Worm (Caenorhabditis elegans): ENCODE data around the gene cht-5.

ce11 chrV:10098429-10098828, 16.0 kb upstream of the cht-5 start, which contains the start of gene ugt-47:
- TF ChIP-seq ama-1 (optimal IDR thresholded peaks at IDR 0.05) (no peak), nhr-6 (tag; optimal IDR thresholded peaks at IDR 0.05) (no peak), nhr-21 (tag; optimal IDR thresholded peaks at IDR 0.05) (no peak), F13H6.1 (tag; optimal IDR thresholded peaks at IDR 0.05) (no peak), elt-3 (tag; optimal IDR thresholded peaks at IDR 0.05) (no peak), nhr-11 (tag; optimal IDR thresholded peaks at IDR 0.05) (no peak), skn-1 (tag; optimal IDR thresholded peaks at IDR 0.05) (no peak), ztf-4 (tag; optimal IDR thresholded peaks at IDR 0.05) (no peak), nhr-25 (tag; optimal IDR thresholded peaks at IDR 0.05) (no peak), unc-62 (GFP tag; optimal IDR thresholded peaks at IDR 0.05) (no peak), nhr-77 (tag; optimal IDR thresholded peaks at IDR 0.05) (no peak)
